Fruit fly (Drosophila melanogaster): ENCODE data around the gene Best4.
A peak's percentile ranks its signal among the peaks of the same experiment; 100 is the strongest.

Best4 gene

dm6 chr3L:15267710-15268609, 30.8 kb upstream of the Best4 start:
- TF ChIP-seq Hr78 (GFP tag; optimal IDR thresholded peaks at IDR 0.05) (no peak), Hnf4 (GFP tag; optimal IDR thresholded peaks at IDR 0.05) (no peak), Myc (optimal IDR thresholded peaks at IDR 0.05) (peak; percentile 74)

- TF ChIP-seq sv (GFP tag; optimal IDR thresholded peaks at IDR 0.05) (no peak), Vsx2 (GFP tag; optimal IDR thresholded peaks at IDR 0.05; ENCODE audit: partially characterized antibody) (no peak), pan (optimal IDR thresholded peaks at IDR 0.05) (no peak), dmrt93B (GFP tag; optimal IDR thresholded peaks at IDR 0.05) (no peak), Dfd (GFP tag; optimal IDR thresholded peaks at IDR 0.05) (no peak), dsf (GFP tag; optimal IDR thresholded peaks at IDR 0.05; ENCODE audit: borderline replicate concordance) (no peak), usp (GFP tag; optimal IDR thresholded peaks at IDR 0.05) (no peak)
Measured at dm6 chr3L:15268707-15269385, 29.9 kb upstream of the Best4 start.

- TF ChIP-seq dsf (GFP tag; optimal IDR thresholded peaks at IDR 0.05; ENCODE audit: borderline replicate concordance) (no peak), Sp1 (GFP tag; optimal IDR thresholded peaks at IDR 0.05) (peak; percentile 1), Dfd (GFP tag; optimal IDR thresholded peaks at IDR 0.05) (peak; percentile 3), GATAd (GFP tag; optimal IDR thresholded peaks at IDR 0.05) (no peak), usp (GFP tag; optimal IDR thresholded peaks at IDR 0.05) (no peak), lola (GFP tag; optimal IDR thresholded peaks at IDR 0.05) (no peak), ey (GFP tag; optimal IDR thresholded peaks at IDR 0.05) (no peak), woc (GFP tag; optimal IDR thresholded peaks at IDR 0.05) (no peak), dl (GFP tag; optimal IDR thresholded peaks at IDR 0.05; ENCODE audit: insufficient read depth in 1 of 2, partially characterized antibody in 2 of 2) (no peak)
Measured at dm6 chr3L:15275469-15276153, 23.1 kb upstream of the Best4 start.

- no peak for TF ChIP-seq dl (GFP tag; optimal IDR thresholded peaks at IDR 0.05; ENCODE audit: insufficient read depth in 1 of 2, partially characterized antibody in 2 of 2)
- TF ChIP-seq Vsx2 (GFP tag; optimal IDR thresholded peaks at IDR 0.05; ENCODE audit: partially characterized antibody): no peak
- no peak for TF ChIP-seq Hnf4 (GFP tag; optimal IDR thresholded peaks at IDR 0.05)
- TF ChIP-seq woc (GFP tag; optimal IDR thresholded peaks at IDR 0.05): no peak
- no peak for TF ChIP-seq Abd-B (GFP tag; optimal IDR thresholded peaks at IDR 0.05)
- no peak for TF ChIP-seq sv (GFP tag; optimal IDR thresholded peaks at IDR 0.05)
- TF ChIP-seq foxo (GFP tag; optimal IDR thresholded peaks at IDR 0.05): no peak
- TF ChIP-seq fru (GFP tag; optimal IDR thresholded peaks at IDR 0.05): no peak
- TF ChIP-seq ey (GFP tag; optimal IDR thresholded peaks at IDR 0.05): no peak
- TF ChIP-seq Rel (GFP tag; optimal IDR thresholded peaks at IDR 0.05): no peak
- no peak for TF ChIP-seq Rel (tag; optimal IDR thresholded peaks at IDR 0.05)
Measured at dm6 chr3L:15281069-15281468, 17.7 kb upstream of the Best4 start.

- no peak for TF ChIP-seq dmrt93B (GFP tag; optimal IDR thresholded peaks at IDR 0.05)
- TF ChIP-seq woc (GFP tag; optimal IDR thresholded peaks at IDR 0.05): no peak
- no peak for TF ChIP-seq Jra (GFP tag; optimal IDR thresholded peaks at IDR 0.05)
- no peak for TF ChIP-seq ey (GFP tag; optimal IDR thresholded peaks at IDR 0.05)
- no peak for TF ChIP-seq CG9705 (GFP tag; optimal IDR thresholded peaks at IDR 0.05)
- no peak for TF ChIP-seq Hr78 (GFP tag; optimal IDR thresholded peaks at IDR 0.05)
- no peak for TF ChIP-seq usp (GFP tag; optimal IDR thresholded peaks at IDR 0.05)
- no peak for TF ChIP-seq CrebA (GFP tag; optimal IDR thresholded peaks at IDR 0.05; ENCODE audit: borderline replicate concordance)
- TF ChIP-seq N (GFP tag; optimal IDR thresholded peaks at IDR 0.05): no peak
- TF ChIP-seq Abd-B (GFP tag; optimal IDR thresholded peaks at IDR 0.05): no peak
- no peak for TF ChIP-seq dl (GFP tag; optimal IDR thresholded peaks at IDR 0.05; ENCODE audit: insufficient read depth in 1 of 2, partially characterized antibody in 2 of 2)
- TF ChIP-seq Mio (GFP tag; optimal IDR thresholded peaks at IDR 0.05): no peak
- no peak for TF ChIP-seq HLH106 (tag; optimal IDR thresholded peaks at IDR 0.05)
- no peak for TF ChIP-seq h (GFP tag; optimal IDR thresholded peaks at IDR 0.05)
Measured at dm6 chr3L:15286948-15287347, 11.8 kb upstream of the Best4 start.

Data from whole organism, wandering third instar larva.